Worm (Caenorhabditis elegans) whole organism, L3 larva: ENCODE data around the gene nlp-1.

Experiments
- ama-1 ChIP-seq: fragments of 150-350 bp; optimal IDR thresholded peaks from 2 replicates; lab custom pipeline; 2018
- elt-3 ChIP-seq, 3 experiments: fragments of 150-350 bp in 1 of 3; sonication (generic microtip) in 2 of 3; optimal IDR thresholded peaks; 2 replicates in 2 of 3; 4 replicates in 1 of 3; lab custom pipeline; 2014 to 2017; ENCODE audit warnings: missing biosample characterization in 3 of 3, missing genetic modification characterization in 3 of 3
- fos-1 ChIP-seq: fragments of 150-350 bp; optimal IDR thresholded peaks from 2 replicates; lab custom pipeline; 2014; ENCODE audit warnings: missing biosample characterization, missing genetic modification characterization
- lsy-12 ChIP-seq: sonication (generic microtip); optimal IDR thresholded peaks from 2 replicates; lab custom pipeline; 2016; ENCODE audit warnings: mild to moderate bottlenecking, missing genetic modification characterization, missing compliant biosample characterization
- nhr-12 ChIP-seq: fragments of 150-350 bp; optimal IDR thresholded peaks from 2 replicates; lab custom pipeline; 2014; ENCODE audit warnings: missing biosample characterization, missing genetic modification characterization
- unc-62 ChIP-seq: fragments of 150-350 bp; sonication (generic microtip); optimal IDR thresholded peaks from 4 replicates; lab custom pipeline; 2014; ENCODE audit warnings: missing biosample characterization, missing genetic modification reagents, missing genetic modification characterization
- zag-1 ChIP-seq: fragments of 150-350 bp; optimal IDR thresholded peaks from 2 replicates; lab custom pipeline; 2014; ENCODE audit warnings: missing biosample characterization, missing genetic modification characterization

DNA sequence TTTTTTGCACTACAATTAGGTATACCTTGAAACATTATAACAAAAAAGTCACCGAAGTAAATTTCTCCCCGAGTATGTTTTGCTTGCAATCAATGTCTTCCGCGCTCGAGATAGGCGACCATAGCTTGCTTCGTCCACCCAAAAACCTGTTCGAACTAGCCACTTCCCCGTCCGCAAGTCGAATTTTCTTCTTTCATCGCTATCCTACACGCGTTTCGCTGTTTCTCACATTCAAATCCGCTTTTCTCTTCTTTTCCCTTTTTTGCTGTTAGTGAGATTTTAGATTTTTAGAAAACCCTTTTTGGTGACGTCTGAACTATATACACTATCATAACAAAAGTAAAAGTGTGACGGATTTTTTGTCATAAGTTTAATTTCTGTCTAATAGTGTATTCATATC is 45.9 kb downstream of the nlp-1 start:
- TF ChIP-seq lsy-12 (no peak), fos-1 (tag; lab: Kevin White, UChicago) (no peak), ama-1 (no peak), zag-1 (tag; lab: Kevin White, UChicago) (no peak), nhr-12 (tag; lab: Kevin White, UChicago) (no peak), unc-62 (GFP tag; lab: Kevin White, UChicago) (no peak), elt-3 (tag; optimal IDR thresholded peaks at IDR 0.05; lab: Kevin White, UChicago) (no peak)
